Worm (Caenorhabditis elegans): ENCODE measurements around the gene col-131.

col-131 gene

ce11 chrIV:13032153-13032552 lies 34.9 kb downstream of the col-131 start (continued):
- TF ChIP-seq pqm-1 (tag; optimal IDR thresholded peaks at IDR 0.05) (peak; percentile 28), ztf-11 (tag; optimal IDR thresholded peaks at IDR 0.05) (no peak), madf-5 (GFP tag; IDR thresholded peaks at IDR 0.05) (no peak), aha-1 (tag) (peak; percentile 70), hmg-1.1 (GFP tag; IDR thresholded peaks at IDR 0.05) (no peak), egl-27 (tag; optimal IDR thresholded peaks at IDR 0.05) (no peak), ztf-7 (tag; optimal IDR thresholded peaks at IDR 0.05) (no peak), ceh-20 (GFP tag; IDR thresholded peaks at IDR 0.05) (no peak), R02D3.7 (tag; optimal IDR thresholded peaks at IDR 0.05) (no peak), snpc-1.2 (GFP tag; IDR thresholded peaks at IDR 0.05) (no peak), ctbp-1 (GFP tag; IDR thresholded peaks at IDR 0.05) (no peak), ces-1 (GFP tag; optimal IDR thresholded peaks at IDR 0.05) (no peak), unc-39 (tag; optimal IDR thresholded peaks at IDR 0.05) (no peak), php-3 (GFP tag; IDR thresholded peaks at IDR 0.05) (no peak), unc-130 (GFP tag; optimal IDR thresholded peaks at IDR 0.05) (no peak), lin-38 (GFP tag; IDR thresholded peaks at IDR 0.05) (no peak), aly-2 (tag; optimal IDR thresholded peaks at IDR 0.05) (no peak), lin-29 (GFP tag; IDR thresholded peaks at IDR 0.05) (no peak), pha-4 (GFP tag; IDR thresholded peaks at IDR 0.05) (no peak), pha-4 (tag; optimal IDR thresholded peaks at IDR 0.05) (no peak), daf-12 (tag; optimal IDR thresholded peaks at IDR 0.05) (no peak), dmd-9 (GFP tag; IDR thresholded peaks at IDR 0.05) (no peak), zip-11 (GFP tag; IDR thresholded peaks at IDR 0.05) (no peak), tra-1 (GFP tag; IDR thresholded peaks at IDR 0.05) (no peak), ceh-28 (tag; optimal IDR thresholded peaks at IDR 0.05) (no peak), ceh-62 (tag; optimal IDR thresholded peaks at IDR 0.05) (no peak), mes-2 (tag; optimal IDR thresholded peaks at IDR 0.05; ENCODE audit: poor library complexity, severe bottlenecking) (no peak), dmd-8 (GFP tag; IDR thresholded peaks at IDR 0.05) (no peak), F37D6.2 (tag; optimal IDR thresholded peaks at IDR 0.05) (no peak), lin-1 (GFP tag; IDR thresholded peaks at IDR 0.05) (no peak), nhr-76 (tag; optimal IDR thresholded peaks at IDR 0.05) (no peak), attf-4 (tag; optimal IDR thresholded peaks at IDR 0.05) (no peak), nhr-237 (tag; optimal IDR thresholded peaks at IDR 0.05) (no peak), T20F7.1 (GFP tag; optimal IDR thresholded peaks at IDR 0.05) (no peak), nhr-10 (tag; optimal IDR thresholded peaks at IDR 0.05) (no peak), madf-9 (GFP tag; conservative IDR thresholded peaks at IDR 0.05) (no peak), sdz-12 (GFP tag; optimal IDR thresholded peaks at IDR 0.05) (no peak), unc-62 (GFP tag; optimal IDR thresholded peaks at IDR 0.05 in 1 of 2) (peak in 1 of 2 experiments; percentile 10), unc-62 (tag; optimal IDR thresholded peaks at IDR 0.05) (no peak), zip-2 (tag; optimal IDR thresholded peaks at IDR 0.05) (no peak), hlh-11 (tag; optimal IDR thresholded peaks at IDR 0.05) (peak; percentile 28), daf-19 (GFP tag; conservative IDR thresholded peaks at IDR 0.05) (no peak), zfp-2 (tag; optimal IDR thresholded peaks at IDR 0.05) (no peak)

ce11 chrIV:13030467-13031299 lies 36.4 kb downstream of the col-131 start:
- TF ChIP-seq hif-1 (tag; optimal IDR thresholded peaks at IDR 0.05) = no peak
- TF ChIP-seq dmd-9 (GFP tag; IDR thresholded peaks at IDR 0.05) = no peak
- no peak for TF ChIP-seq nhr-42 (GFP tag; IDR thresholded peaks at IDR 0.05)
- no peak for TF ChIP-seq lim-7 (GFP tag; IDR thresholded peaks at IDR 0.05)
- no peak for TF ChIP-seq hlh-30 (tag; optimal IDR thresholded peaks at IDR 0.05; ENCODE audit: insufficient read depth)
- TF ChIP-seq hlh-11 (tag; optimal IDR thresholded peaks at IDR 0.05) = peak; percentile 29
- no peak for TF ChIP-seq hmg-1.1 (GFP tag; IDR thresholded peaks at IDR 0.05)
- no peak for TF ChIP-seq nhr-6 (tag; optimal IDR thresholded peaks at IDR 0.05)
- TF ChIP-seq lin-29 (GFP tag; IDR thresholded peaks at IDR 0.05) = no peak
- no peak for TF ChIP-seq daf-8 (GFP tag; IDR thresholded peaks at IDR 0.05)
- TF ChIP-seq arid-1 (GFP tag; conservative IDR thresholded peaks at IDR 0.05) = no peak
- peak in 1 of 2 experiments; percentile 85 for TF ChIP-seq unc-62 (GFP tag; optimal IDR thresholded peaks at IDR 0.05 in 1 of 2)
- no peak for TF ChIP-seq unc-62 (tag; optimal IDR thresholded peaks at IDR 0.05)
- TF ChIP-seq nhr-77 (tag; optimal IDR thresholded peaks at IDR 0.05) = no peak
- no peak for TF ChIP-seq egl-43 (GFP tag; IDR thresholded peaks at IDR 0.05)
- TF ChIP-seq nhr-11 (tag; optimal IDR thresholded peaks at IDR 0.05) = no peak
- 0 out of 2 replicates have a peak, but pooled peaks have one; percentile 50 for TF ChIP-seq daf-19 (GFP tag; conservative IDR thresholded peaks at IDR 0.05)
